Worm (Caenorhabditis elegans) whole organism, L4 larva: ENCODE results near the gene Y11D7A.7.

Experiments used
- F26F4.8 ChIP-seq: fragments of 200-800 bp; sonication (Bioruptor generic); conservative IDR thresholded peaks from 2 replicates; pipeline ENCODE4 v1.3.6; 2022; ENCODE audit warnings: missing genetic modification characterization, missing compliant biosample characterization
- R02D3.7 ChIP-seq: fragments of 150-350 bp; sonication (generic microtip); optimal IDR thresholded peaks from 3 replicates; lab custom pipeline; 2014; ENCODE audit warnings: missing biosample characterization, missing genetic modification characterization
- Y48G9A.11 ChIP-seq: fragments of 200-800 bp; sonication (Bioruptor generic); IDR thresholded peaks from 2 replicates; pipeline ENCODE4 v1.3.6; 2022; ENCODE audit warnings: missing genetic modification reagents, missing genetic modification characterization, missing compliant biosample characterization
- aha-1 ChIP-seq: fragments of 150-350 bp; peaks from one replicate; lab custom pipeline; 2014; ENCODE audit warnings: missing biosample characterization, missing genetic modification characterization
- ceh-20 ChIP-seq: fragments of 200-800 bp; sonication (Bioruptor generic); IDR thresholded peaks from 2 replicates; pipeline ENCODE4 v1.3.6; 2022; ENCODE audit warnings: missing genetic modification reagents, missing genetic modification characterization, missing compliant biosample characterization
- daf-16 ChIP-seq, 3 experiments: sonication (generic microtip); optimal IDR thresholded peaks; 2 replicates each; lab custom pipeline; 2016 to 2017; ENCODE audit warnings: missing genetic modification characterization in 3 of 3, missing genetic modification reagents in 3 of 3, mild to moderate bottlenecking in 2 of 3, missing compliant biosample characterization in 2 of 3, missing biosample characterization in 1 of 3, moderate library complexity in 1 of 3
- dmd-6 ChIP-seq: fragments of 200-800 bp; sonication (Bioruptor generic); IDR thresholded peaks from 2 replicates; pipeline ENCODE4 v1.3.6; 2022; ENCODE audit warnings: missing genetic modification reagents, missing genetic modification characterization, missing compliant biosample characterization
- dve-1 ChIP-seq: sonication (generic microtip); optimal IDR thresholded peaks from 2 replicates; lab custom pipeline; 2017; ENCODE audit warnings: antibody characterized with exemption, mild to moderate bottlenecking, missing genetic modification characterization, missing compliant biosample characterization; ENCODE audit not compliant: insufficient read depth
- egl-43 ChIP-seq: fragments of 200-800 bp; sonication (Bioruptor generic); IDR thresholded peaks from 2 replicates; pipeline ENCODE4 v1.3.6; 2022; ENCODE audit warnings: missing genetic modification reagents, missing genetic modification characterization, missing compliant biosample characterization
- hif-1 ChIP-seq, 2 experiments: sonication (generic microtip); optimal IDR thresholded peaks; 2 replicates each; lab custom pipeline; 2016 to 2017; ENCODE audit warnings: missing compliant biosample characterization in 2 of 2, missing genetic modification characterization in 2 of 2, missing genetic modification reagents in 2 of 2, missing genotype in 2 of 2, mild to moderate bottlenecking in 1 of 2
- hlh-11 ChIP-seq: fragments of 200-800 bp; sonication (Bioruptor generic); optimal IDR thresholded peaks from 2 replicates; lab custom pipeline; 2018; ENCODE audit warnings: mild to moderate bottlenecking, missing genetic modification characterization, missing compliant biosample characterization
- hlh-30 ChIP-seq: sonication (generic microtip); optimal IDR thresholded peaks from 2 replicates; lab custom pipeline; 2017; ENCODE audit warnings: antibody characterized with exemption, mild to moderate bottlenecking, missing genetic modification characterization, missing compliant biosample characterization; ENCODE audit not compliant: insufficient read depth
- hmg-1.1 ChIP-seq: fragments of 200-800 bp; sonication (Bioruptor generic); IDR thresholded peaks from 2 replicates; pipeline ENCODE4 v1.3.6; 2022; ENCODE audit warnings: missing genetic modification reagents, missing genetic modification characterization, missing compliant biosample characterization
- jun-1 ChIP-seq: fragments of 150-350 bp; optimal IDR thresholded peaks from 2 replicates; lab custom pipeline; 2014; ENCODE audit warnings: missing biosample characterization, missing genetic modification reagents, missing genetic modification characterization
- lin-1 ChIP-seq: fragments of 200-800 bp; sonication (Bioruptor generic); IDR thresholded peaks from 2 replicates; pipeline ENCODE4 v1.3.6; 2022; ENCODE audit warnings: missing genetic modification reagents, missing genetic modification characterization, missing compliant biosample characterization
- lin-13 ChIP-seq: fragments of 150-350 bp; optimal IDR thresholded peaks from 2 replicates; lab custom pipeline; 2014; ENCODE audit warnings: missing biosample characterization, missing genetic modification reagents, missing genetic modification characterization
- mes-2 ChIP-seq: sonication (generic microtip); optimal IDR thresholded peaks from 2 replicates; lab custom pipeline; 2016; ENCODE audit warnings: missing genotype, mild to moderate bottlenecking, missing genetic modification characterization, missing compliant biosample characterization; ENCODE audit not compliant: poor library complexity, severe bottlenecking
- mxl-3 ChIP-seq: fragments of 200-800 bp; sonication (Bioruptor generic); optimal IDR thresholded peaks from 2 replicates; lab custom pipeline; 2018; ENCODE audit warnings: mild to moderate bottlenecking, missing genetic modification characterization, missing compliant biosample characterization
- nhr-111 ChIP-seq: fragments of 200-800 bp; sonication (Bioruptor generic); optimal IDR thresholded peaks from 2 replicates; lab custom pipeline; 2018; ENCODE audit warnings: mild to moderate bottlenecking, missing genetic modification characterization, missing compliant biosample characterization
- nhr-237 ChIP-seq: sonication (generic microtip); optimal IDR thresholded peaks from 2 replicates; lab custom pipeline; 2017; ENCODE audit warnings: missing biosample characterization, missing genetic modification characterization
- nhr-28 ChIP-seq: fragments of 150-350 bp; optimal IDR thresholded peaks from 2 replicates; lab custom pipeline; 2014; ENCODE audit warnings: missing biosample characterization, missing genetic modification characterization
- nhr-76 ChIP-seq: fragments of 150-350 bp; optimal IDR thresholded peaks from 2 replicates; lab custom pipeline; 2014; ENCODE audit warnings: missing biosample characterization, missing genetic modification characterization
- php-3 ChIP-seq: fragments of 200-800 bp; sonication (Bioruptor generic); IDR thresholded peaks from 2 replicates; pipeline ENCODE4 v1.3.6; 2022; ENCODE audit warnings: missing genetic modification reagents, missing genetic modification characterization, missing compliant biosample characterization
- pqm-1 ChIP-seq: sonication (generic microtip); optimal IDR thresholded peaks from 2 replicates; lab custom pipeline; 2017; ENCODE audit warnings: missing biosample characterization, missing genetic modification characterization
- snpc-4 ChIP-seq: fragments of 150-350 bp; optimal IDR thresholded peaks from 2 replicates; lab custom pipeline; 2014; ENCODE audit warnings: missing biosample characterization, missing genetic modification characterization
- unc-62 ChIP-seq, 3 experiments: fragments of 150-350 bp in 1 of 3; sonication (generic microtip); optimal IDR thresholded peaks in 2 of 3; peaks in 1 of 3; 1 replicate in 1 of 3; 2 replicates in 2 of 3; lab custom pipeline; 2014 to 2017; ENCODE audit warnings: missing biosample characterization in 3 of 3, missing genetic modification characterization in 3 of 3, missing genetic modification reagents in 3 of 3, missing genotype in 1 of 3
- zfp-3 ChIP-seq: fragments of 200-800 bp; sonication (Bioruptor generic); conservative IDR thresholded peaks from 2 replicates; pipeline ENCODE4 v1.3.6; 2022; ENCODE audit warnings: missing genetic modification reagents, missing genetic modification characterization, missing compliant biosample characterization
- ztf-7 ChIP-seq: fragments of 150-350 bp; optimal IDR thresholded peaks from 2 replicates; lab custom pipeline; 2014; ENCODE audit warnings: missing biosample characterization, missing genetic modification characterization

The Y11D7A.7 gene

ce11 chrIV:9216956-9217355, 32.4 kb upstream of the Y11D7A.7 start:
- TF ChIP-seq mxl-3 (GFP tag; lab: Kevin White, UChicago): peak; percentile 15
- TF ChIP-seq dve-1 (tag; lab: Kevin White, UChicago): peak; percentile 21
- peak; percentile 9 for TF ChIP-seq mes-2
- peak in 1 of 2 experiments; percentile 45 for TF ChIP-seq unc-62 (GFP tag; optimal IDR thresholded peaks at IDR 0.05 in 1 of 2; lab: Kevin White, UChicago)
- no peak for TF ChIP-seq unc-62 (tag; optimal IDR thresholded peaks at IDR 0.05; lab: Kevin White, UChicago)
- no peak for TF ChIP-seq F26F4.8 (GFP tag; lab: Robert Waterston, UW)
- peak; percentile 26; the same call in 1 of the 2 replicates for TF ChIP-seq php-3
- no peak for TF ChIP-seq hmg-1.1 (GFP tag; lab: Robert Waterston, UW)
- TF ChIP-seq lin-13 (GFP tag; lab: Kevin White, UChicago): no peak
- peak; percentile 57; the same call in 1 of the 2 replicates for TF ChIP-seq dmd-6
- TF ChIP-seq lin-1 (GFP tag; lab: Robert Waterston, UW): no peak
- no peak for TF ChIP-seq hif-1 (tag; optimal IDR thresholded peaks at IDR 0.05; lab: Kevin White, UChicago)
- peak; percentile 63 for TF ChIP-seq hlh-11 (tag; lab: Kevin White, UChicago)
- peak; percentile 13 for TF ChIP-seq aha-1 (tag; lab: Kevin White, UChicago)
- TF ChIP-seq nhr-28 (tag; lab: Kevin White, UChicago): peak; percentile 49
- peak; percentile 18 for TF ChIP-seq hlh-30 (tag; lab: Kevin White, UChicago)
- no peak for TF ChIP-seq nhr-237 (tag; lab: Kevin White, UChicago)
- TF ChIP-seq daf-16 (GFP tag; optimal IDR thresholded peaks at IDR 0.05; lab: Kevin White, UChicago): no peak
- TF ChIP-seq daf-16 (tag; optimal IDR thresholded peaks at IDR 0.05; lab: Kevin White, UChicago): peak; percentile 26
- no peak for TF ChIP-seq nhr-76
- TF ChIP-seq pqm-1 (tag; lab: Kevin White, UChicago): peak; percentile 67
- no peak for TF ChIP-seq Y48G9A.11 (GFP tag; lab: Robert Waterston, UW)

DNA sequence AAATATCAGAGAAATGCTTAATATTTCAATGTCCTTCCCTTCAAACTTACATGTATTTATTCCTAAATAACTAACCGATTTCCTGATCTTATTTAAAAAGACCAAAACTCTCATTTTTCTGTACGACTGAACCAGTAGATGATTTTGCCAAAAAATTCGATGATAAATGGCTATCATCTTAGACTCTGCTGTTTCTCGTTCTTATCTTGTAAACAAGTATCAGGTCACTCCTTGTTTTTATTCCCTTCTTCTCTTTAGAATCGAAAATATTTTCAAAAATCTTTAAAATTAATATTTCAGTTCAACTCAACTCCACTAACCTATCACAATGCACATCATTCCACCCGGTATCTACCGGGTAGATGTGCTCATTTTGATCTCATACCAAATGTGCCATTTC, 31.9 kb upstream of the Y11D7A.7 start, which contains the start of gene C46C2.2:
C46C2.2 (plus strand) TSS at position 301 of the 400 bp plus-strand sequence.
- no peak for TF ChIP-seq snpc-4 (tag; lab: Kevin White, UChicago)
- TF ChIP-seq ztf-7 (tag; lab: Kevin White, UChicago): no peak
- TF ChIP-seq, all 104 proteins: peak for 0

DNA sequence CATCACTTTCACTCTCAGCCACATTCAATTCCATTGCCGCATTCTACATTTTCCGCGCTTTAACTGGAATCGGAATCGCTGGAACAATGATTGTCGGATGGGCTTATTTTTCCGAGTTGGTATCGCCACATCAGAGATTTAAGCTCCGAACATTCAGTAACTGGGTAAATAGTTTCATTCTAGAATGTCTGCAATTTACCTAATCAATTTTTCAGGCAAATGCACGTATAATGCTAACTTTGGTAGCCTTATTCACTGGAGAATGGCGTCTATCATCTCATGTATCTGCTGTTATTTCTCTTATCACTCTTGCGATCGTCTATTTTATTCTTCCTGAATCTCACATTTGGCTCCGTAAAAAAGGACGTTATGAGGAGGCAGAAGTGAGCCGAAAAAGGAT, 30.9 kb upstream of the Y11D7A.7 start:
- TF ChIP-seq unc-62 (GFP tag; optimal IDR thresholded peaks at IDR 0.05 in 1 of 2; lab: Kevin White, UChicago): peak in 1 of 2 experiments; percentile 78
- no peak for TF ChIP-seq unc-62 (tag; optimal IDR thresholded peaks at IDR 0.05; lab: Kevin White, UChicago)
- TF ChIP-seq R02D3.7 (tag; lab: Kevin White, UChicago): no peak

ce11 chrIV:9224825-9225224, 24.5 kb upstream of the Y11D7A.7 start, which contains the start of gene C46C2.3:
C46C2.3 (plus strand) TSS chrIV:9225125.
- TF ChIP-seq nhr-111 (GFP tag; lab: Kevin White, UChicago) (no peak), unc-62 (GFP tag; optimal IDR thresholded peaks at IDR 0.05 in 1 of 2; lab: Kevin White, UChicago) (peak in 1 of 2 experiments; percentile 19), unc-62 (tag; optimal IDR thresholded peaks at IDR 0.05; lab: Kevin White, UChicago) (no peak)

- TF ChIP-seq jun-1 (tag; lab: Kevin White, UChicago) (no peak), aha-1 (tag; lab: Kevin White, UChicago) (peak; percentile 92)
These were observed 21.7 kb upstream of the Y11D7A.7 start for ce11 chrIV:9227650-9228049.

ce11 chrIV:9232421-9233141, 16.7 kb upstream of the Y11D7A.7 start, which contains the start of gene Y11D7A.3:
Y11D7A.3 (plus strand) TSS chrIV:9233091.
- TF ChIP-seq zfp-3 (GFP tag; lab: Robert Waterston, UW) (no peak), nhr-28 (tag; lab: Kevin White, UChicago) (peak; percentile 40), egl-43 (GFP tag; lab: Robert Waterston, UW) (no peak), ceh-20 (GFP tag; lab: Robert Waterston, UW) (0 out of 2 replicates have a peak, but pooled peaks have one; percentile 15), aha-1 (tag; lab: Kevin White, UChicago) (peak; percentile 54)
